Worm (Caenorhabditis elegans) whole organism, young adult: ENCODE measurements around the gene argk-1.

Source experiments
- B0336.3 ChIP-seq: fragments of 200-800 bp; sonication (Bioruptor generic); IDR thresholded peaks from 2 replicates; pipeline ENCODE4 v1.3.6; 2022; ENCODE audit warnings: missing genetic modification characterization, missing compliant biosample characterization
- F49E8.2 ChIP-seq: sonication (generic microtip); optimal IDR thresholded peaks from 3 replicates; lab custom pipeline; 2017; ENCODE audit warnings: missing genetic modification characterization, mild to moderate bottlenecking, missing compliant biosample characterization, antibody characterized with exemption, moderate library complexity; ENCODE audit not compliant: insufficient read depth
- K11D2.4 ChIP-seq: fragments of 200-800 bp; sonication (Bioruptor generic); IDR thresholded peaks from 2 replicates; pipeline ENCODE4 v1.3.6; 2022; ENCODE audit warnings: missing genetic modification reagents, missing genetic modification characterization, missing compliant biosample characterization
- T26A5.8 ChIP-seq: sonication (generic microtip); optimal IDR thresholded peaks from 2 replicates; lab custom pipeline; 2016; ENCODE audit warnings: missing genetic modification characterization, missing compliant biosample characterization
- atf-7 ChIP-seq: sonication (generic microtip); optimal IDR thresholded peaks from 2 replicates; lab custom pipeline; 2017; ENCODE audit warnings: mild to moderate bottlenecking, missing genetic modification characterization, missing compliant biosample characterization
- ceh-100 ChIP-seq: fragments of 200-800 bp; sonication (Bioruptor generic); IDR thresholded peaks from 2 replicates; pipeline ENCODE4 v1.3.6; 2022; ENCODE audit warnings: missing genetic modification reagents, missing genetic modification characterization, missing compliant biosample characterization
- egl-44 ChIP-seq: fragments of 200-800 bp; sonication (Bioruptor generic); IDR thresholded peaks from 2 replicates; pipeline ENCODE4 v1.3.6; 2022; ENCODE audit warnings: missing genetic modification reagents, missing genetic modification characterization, missing compliant biosample characterization
- hlh-12 ChIP-seq: sonication (generic microtip); optimal IDR thresholded peaks from 2 replicates; lab custom pipeline; 2016; ENCODE audit warnings: missing genetic modification characterization, missing compliant biosample characterization
- hrde-1 ChIP-seq: sonication (generic microtip); optimal IDR thresholded peaks from 2 replicates; lab custom pipeline; 2016; ENCODE audit warnings: missing genetic modification characterization, mild to moderate bottlenecking, missing compliant biosample characterization, moderate library complexity, missing genotype, missing genetic modification reagents, borderline replicate concordance
- lag-1 ChIP-seq: fragments of 200-800 bp; sonication (Bioruptor generic); IDR thresholded peaks from 2 replicates; pipeline ENCODE4 v1.3.6; 2022; ENCODE audit warnings: missing genetic modification reagents, missing genetic modification characterization, missing compliant biosample characterization
- let-607 ChIP-seq, 2 experiments: fragments of 200-800 bp in 1 of 2; sonication (Bioruptor generic) in 1 of 2; sonication (generic microtip) in 1 of 2; optimal IDR thresholded peaks; 2 replicates each; lab custom pipeline; 2016 to 2018; ENCODE audit warnings: mild to moderate bottlenecking in 2 of 2, missing compliant biosample characterization in 2 of 2, missing genetic modification characterization in 2 of 2, moderate library complexity in 2 of 2, missing genotype in 1 of 2
- mxl-1 ChIP-seq: sonication (generic microtip); optimal IDR thresholded peaks from 2 replicates; lab custom pipeline; 2016; ENCODE audit warnings: missing genetic modification characterization, missing compliant biosample characterization
- nfyb-1 ChIP-seq: fragments of 200-800 bp; sonication (Bioruptor generic); IDR thresholded peaks from 2 replicates; pipeline ENCODE4 v1.3.6; 2022; ENCODE audit warnings: missing genetic modification reagents, missing genetic modification characterization, missing compliant biosample characterization
- nhr-80 ChIP-seq: sonication (generic microtip); optimal IDR thresholded peaks from 2 replicates; lab custom pipeline; 2016; ENCODE audit warnings: missing genetic modification characterization, missing compliant biosample characterization
- pha-4 ChIP-seq: fragments of 150-350 bp; sonication (generic microtip); optimal IDR thresholded peaks from 2 replicates; lab custom pipeline; 2014; ENCODE audit warnings: missing biosample characterization, missing genetic modification reagents, missing genetic modification characterization
- snpc-1.3 ChIP-seq: sonication (generic microtip); optimal IDR thresholded peaks from 2 replicates; lab custom pipeline; 2017; ENCODE audit warnings: missing genetic modification characterization, mild to moderate bottlenecking, missing compliant biosample characterization, antibody characterized with exemption, moderate library complexity, missing genotype, missing genetic modification reagents; ENCODE audit not compliant: insufficient read depth
- unc-130 ChIP-seq: sonication (generic microtip); optimal IDR thresholded peaks from 2 replicates; lab custom pipeline; 2016; ENCODE audit warnings: missing genetic modification reagents, missing genetic modification characterization, missing compliant biosample characterization
- zfh-2 ChIP-seq: fragments of 200-800 bp; sonication (Bioruptor generic); conservative IDR thresholded peaks from 2 replicates; pipeline ENCODE4 v1.3.6; 2022; ENCODE audit warnings: missing genetic modification reagents, missing genetic modification characterization, missing compliant biosample characterization

The argk-1 gene

ce11 chrV:16148805-16149204 lies 45.1 kb downstream of the argk-1 start, which contains the start of gene F10A3.4:
TSS of gene F10A3.4 (plus strand) at chrV:16149105.
- TF ChIP-seq ceh-100: no peak
- no peak for TF ChIP-seq lag-1 (GFP tag; lab: Robert Waterston, UW)
- TF ChIP-seq unc-130: no peak
- no peak for TF ChIP-seq hrde-1 (tag; lab: Kevin White, UChicago)
- TF ChIP-seq snpc-1.3: no peak
- TF ChIP-seq F49E8.2 (tag; lab: Kevin White, UChicago): no peak
- TF ChIP-seq B0336.3: no peak
- TF ChIP-seq hlh-12 (tag; lab: Kevin White, UChicago): no peak
- TF ChIP-seq egl-44 (GFP tag; lab: Robert Waterston, UW): no peak

- no peak for TF ChIP-seq pha-4 (tag; lab: Kevin White, UChicago)
- TF ChIP-seq T26A5.8: no peak
- TF ChIP-seq atf-7 (tag; lab: Kevin White, UChicago): no peak
Observed at ce11 chrV:16153375-16153774, 49.7 kb downstream of the argk-1 start, which contains the start of gene str-254. TSS of gene str-254 (minus strand) at chrV:16153475.

ce11 chrV:16155111-16155510 lies 51.4 kb downstream of the argk-1 start, which contains the start of gene str-97:
TSS of gene str-97 (minus strand) at chrV:16155211.
- TF ChIP-seq zfh-2 (no peak), let-607 (tag; optimal IDR thresholded peaks at IDR 0.05; lab: Kevin White, UChicago) (no peak), nfyb-1 (GFP tag; lab: Robert Waterston, UW) (no peak), nhr-80 (tag; lab: Kevin White, UChicago) (no peak), K11D2.4 (GFP tag; lab: Robert Waterston, UW) (no peak), mxl-1 (tag; lab: Kevin White, UChicago) (no peak)
